Fruit fly (Drosophila melanogaster) Kc167 (cell line): Measurements from ENCODE around the gene RacGAP84C.

Experiments used
- Myc ChIP-seq: fragments of >200 bp; optimal IDR thresholded peaks from 2 replicates; lab custom pipeline; 2017; ENCODE audit warnings: missing external identifiers
- Sin3A ChIP-seq: fragments of >200 bp; optimal IDR thresholded peaks from 2 replicates; lab custom pipeline; 2018; ENCODE audit warnings: missing external identifiers
- insv ChIP-seq: fragments of >200 bp; optimal IDR thresholded peaks from 3 replicates; lab custom pipeline; 2018; ENCODE audit warnings: missing external identifiers
- psq ChIP-seq: fragments of >200 bp; optimal IDR thresholded peaks from 2 replicates; lab custom pipeline; 2017; ENCODE audit warnings: missing external identifiers
- ttk ChIP-seq: sonication (Bioruptor generic); optimal IDR thresholded peaks from 2 replicates; lab custom pipeline; 2017; ENCODE audit warnings: missing external identifiers

dm6 chr3R:7276782-7277181 is 9.0 kb upstream of the RacGAP84C start:
- TF ChIP-seq insv (lab: Kevin White, UChicago) (no peak), psq (lab: Kevin White, UChicago) (no peak), Sin3A (no peak), ttk (lab: Kevin White, UChicago) (no peak), Myc (lab: Kevin White, UChicago) (no peak)
